Fruit fly (Drosophila melanogaster) whole organism, embryonic: ENCODE data around the gene AP-2mu.

Experiments used
- Atf6 ChIP-seq: fragments of 200-800 bp; sonication (Bioruptor generic); IDR thresholded peaks from 2 replicates; pipeline ENCODE4 v1.3.6; 2022; ENCODE audit warnings: missing biosample characterization, missing genetic modification characterization
- C15 ChIP-seq: fragments of 200-800 bp; sonication (Bioruptor generic); IDR thresholded peaks from 3 replicates; pipeline ENCODE4 v1.3.6; 2022; ENCODE audit warnings: missing biosample characterization, missing genetic modification characterization
- CG10274 ChIP-seq: fragments of 200-800 bp; sonication (Bioruptor generic); optimal IDR thresholded peaks from 3 replicates; lab custom pipeline; 2017; ENCODE audit warnings: missing biosample characterization, mild to moderate bottlenecking, missing genetic modification characterization
- CG11085 ChIP-seq: fragments of 200-800 bp; sonication (Bioruptor generic); IDR thresholded peaks from 2 replicates; pipeline ENCODE4 v1.3.6; 2022; ENCODE audit warnings: missing biosample characterization, missing genetic modification characterization
- CG12236 ChIP-seq: fragments of 200-800 bp; sonication (Bioruptor generic); optimal IDR thresholded peaks from 2 replicates; lab custom pipeline; 2016; ENCODE audit warnings: missing biosample characterization, missing genetic modification characterization
- CG14441 ChIP-seq: fragments of 200-800 bp; sonication (Bioruptor generic); IDR thresholded peaks from 2 replicates; pipeline ENCODE4 v1.3.6; 2022; ENCODE audit warnings: missing biosample characterization, missing genetic modification characterization
- CG16779 ChIP-seq: fragments of 200-800 bp; sonication (Bioruptor generic); IDR thresholded peaks from 2 replicates; pipeline ENCODE4 v1.3.6; 2022; ENCODE audit warnings: missing biosample characterization, missing genetic modification characterization
- CG30020 ChIP-seq: fragments of 200-800 bp; optimal IDR thresholded peaks from 2 replicates; lab custom pipeline; 2019; ENCODE audit warnings: missing biosample characterization, mild to moderate bottlenecking, missing genetic modification characterization, moderate library complexity
- CG31224 ChIP-seq: fragments of 200-800 bp; sonication (Bioruptor generic); IDR thresholded peaks from 2 replicates; pipeline ENCODE4 v1.3.6; 2022; ENCODE audit warnings: missing biosample characterization, missing genetic modification characterization
- CG3163 ChIP-seq: fragments of 200-800 bp; sonication (Bioruptor generic); optimal IDR thresholded peaks from 3 replicates; lab custom pipeline; 2016; ENCODE audit warnings: missing biosample characterization, missing genetic modification characterization
- CG4617 ChIP-seq: fragments of 200-800 bp; sonication (Bioruptor generic); optimal IDR thresholded peaks from 3 replicates; lab custom pipeline; 2016; ENCODE audit warnings: missing biosample characterization, missing genetic modification characterization, borderline replicate concordance
- CG6689 ChIP-seq: fragments of 200-800 bp; sonication (Bioruptor generic); IDR thresholded peaks from 2 replicates; pipeline ENCODE4 v1.3.6; 2022; ENCODE audit warnings: missing biosample characterization, missing genetic modification characterization
- CG8944 ChIP-seq: fragments of 200-800 bp; sonication (Bioruptor generic); optimal IDR thresholded peaks from 3 replicates; lab custom pipeline; 2016; ENCODE audit warnings: missing biosample characterization, missing genetic modification characterization
- CG9876 ChIP-seq: fragments of 200-800 bp; sonication (Bioruptor generic); optimal IDR thresholded peaks from 2 replicates; lab custom pipeline; 2016; ENCODE audit warnings: missing biosample characterization, missing genetic modification characterization
- CG9932 ChIP-seq: fragments of 200-800 bp; sonication (Bioruptor generic); IDR thresholded peaks from 2 replicates; pipeline ENCODE4 v1.3.6; 2022; ENCODE audit warnings: missing biosample characterization, missing genetic modification characterization
- Camta ChIP-seq: fragments of 200-800 bp; sonication (Bioruptor generic); optimal IDR thresholded peaks from 2 replicates; lab custom pipeline; 2016; ENCODE audit warnings: missing biosample characterization, missing genetic modification characterization
- CoRest ChIP-seq: fragments of 200-800 bp; sonication (Bioruptor generic); optimal IDR thresholded peaks from 3 replicates; lab custom pipeline; 2018; ENCODE audit warnings: missing biosample characterization, mild to moderate bottlenecking, missing genetic modification characterization, moderate library complexity
- Dll ChIP-seq: fragments of 200-800 bp; sonication (Bioruptor generic); IDR thresholded peaks from 4 replicates; pipeline ENCODE4 v1.3.6; 2022; ENCODE audit warnings: missing biosample characterization, missing genetic modification characterization; ENCODE audit not compliant: partially characterized antibody
- E2f1 ChIP-seq: fragments of 200-800 bp; sonication (Bioruptor generic); IDR thresholded peaks from 2 replicates; pipeline ENCODE4 v1.3.6; 2022; ENCODE audit warnings: missing biosample characterization, missing genetic modification characterization
- GATAe ChIP-seq: fragments of 200-800 bp; sonication (Bioruptor generic); conservative IDR thresholded peaks from 2 replicates; pipeline ENCODE4 v1.3.6; 2022; ENCODE audit warnings: missing biosample characterization, missing genetic modification characterization
- HHEX ChIP-seq: fragments of 200-800 bp; sonication (Bioruptor generic); optimal IDR thresholded peaks from 3 replicates; lab custom pipeline; 2017; ENCODE audit warnings: missing biosample characterization, mild to moderate bottlenecking, missing genetic modification characterization, missing genetic modification reagents
- Hmr ChIP-seq: fragments of 200-800 bp; sonication (Bioruptor generic); optimal IDR thresholded peaks from 3 replicates; lab custom pipeline; 2017; ENCODE audit warnings: mild to moderate bottlenecking, missing biosample characterization, missing genetic modification reagents, missing genetic modification characterization
- Optix ChIP-seq: fragments of 200-800 bp; sonication (Bioruptor generic); IDR thresholded peaks from 3 replicates; pipeline ENCODE4 v1.3.6; 2022; ENCODE audit warnings: missing biosample characterization, missing genetic modification characterization
- Six4 ChIP-seq: fragments of 200-800 bp; sonication (Bioruptor generic); optimal IDR thresholded peaks from 2 replicates; lab custom pipeline; 2016; ENCODE audit warnings: missing biosample characterization, missing genetic modification characterization
- Sry-β ChIP-seq: fragments of 200-800 bp; sonication (Bioruptor generic); optimal IDR thresholded peaks from 2 replicates; lab custom pipeline; 2018; ENCODE audit warnings: missing biosample characterization, mild to moderate bottlenecking, missing genetic modification characterization, moderate library complexity
- Usf ChIP-seq: fragments of 200-800 bp; sonication (Bioruptor generic); optimal IDR thresholded peaks from 2 replicates; lab custom pipeline; 2017; ENCODE audit warnings: missing genotype, missing biosample characterization, missing genetic modification characterization
- ato ChIP-seq: fragments of 200-800 bp; sonication (Bioruptor generic); IDR thresholded peaks from 2 replicates; pipeline ENCODE4 v1.3.6; 2022; ENCODE audit warnings: missing biosample characterization, missing genetic modification characterization; ENCODE audit not compliant: partially characterized antibody
- bab2 ChIP-seq: fragments of 200-800 bp; sonication (Bioruptor generic); optimal IDR thresholded peaks from 2 replicates; lab custom pipeline; 2016; ENCODE audit warnings: missing biosample characterization, missing genetic modification characterization
- cato ChIP-seq: fragments of 200-800 bp; sonication (Bioruptor generic); optimal IDR thresholded peaks from 2 replicates; lab custom pipeline; 2016; ENCODE audit warnings: missing biosample characterization, missing genetic modification characterization, borderline replicate concordance
- chm ChIP-seq: fragments of 200-800 bp; sonication (Bioruptor generic); IDR thresholded peaks from 2 replicates; pipeline ENCODE4 v1.3.6; 2022; ENCODE audit warnings: missing biosample characterization, missing genetic modification characterization
- corto ChIP-seq: fragments of 200-800 bp; sonication (Bioruptor generic); optimal IDR thresholded peaks from 2 replicates; lab custom pipeline; 2016; ENCODE audit warnings: missing biosample characterization, mild to moderate bottlenecking, missing genetic modification characterization, moderate library complexity
- disco-r ChIP-seq: fragments of 200-800 bp; sonication (Bioruptor generic); optimal IDR thresholded peaks from 2 replicates; lab custom pipeline; 2016; ENCODE audit warnings: missing biosample characterization, missing genetic modification characterization
- gce ChIP-seq: fragments of 200-800 bp; sonication (Bioruptor generic); IDR thresholded peaks from 3 replicates; pipeline ENCODE4 v1.3.6; 2022; ENCODE audit warnings: missing biosample characterization, missing genetic modification characterization
- gfzf ChIP-seq: fragments of 200-800 bp; sonication (Bioruptor generic); optimal IDR thresholded peaks from 2 replicates; lab custom pipeline; 2016; ENCODE audit warnings: missing biosample characterization, mild to moderate bottlenecking, missing genetic modification characterization, moderate library complexity
- gro ChIP-seq: fragments of 200-800 bp; sonication (Bioruptor generic); optimal IDR thresholded peaks from 2 replicates; lab custom pipeline; 2016; ENCODE audit warnings: missing biosample characterization, missing genetic modification characterization
- gsb ChIP-seq: fragments of 200-800 bp; sonication (Bioruptor generic); IDR thresholded peaks from 2 replicates; pipeline ENCODE4 v1.3.6; 2022; ENCODE audit warnings: missing biosample characterization, missing genetic modification characterization
- her ChIP-seq: fragments of 200-800 bp; sonication (Bioruptor generic); optimal IDR thresholded peaks from 2 replicates; lab custom pipeline; 2016; ENCODE audit warnings: missing biosample characterization, missing genetic modification characterization
- kah ChIP-seq: fragments of 200-800 bp; sonication (Bioruptor generic); optimal IDR thresholded peaks from 2 replicates; lab custom pipeline; 2018; ENCODE audit warnings: missing biosample characterization, mild to moderate bottlenecking, missing genetic modification characterization
- lov ChIP-seq, 2 experiments: fragments of 200-800 bp in 1 of 2; fragments of >200 bp in 1 of 2; sonication (Bioruptor generic) in 1 of 2; IDR thresholded peaks in 1 of 2; optimal IDR thresholded peaks in 1 of 2; 2 replicates in 1 of 2; 3 replicates in 1 of 2; pipeline versions ENCODE4 v1.3.6 to Lab custom; 2017 to 2022; ENCODE audit warnings: missing biosample characterization in 1 of 2, missing genetic modification characterization in 1 of 2
- maf-S ChIP-seq: fragments of 200-800 bp; sonication (Bioruptor generic); optimal IDR thresholded peaks from 2 replicates; lab custom pipeline; 2016; ENCODE audit warnings: missing biosample characterization, missing genetic modification characterization
- nerfin-1 ChIP-seq: fragments of 200-800 bp; sonication (Bioruptor generic); optimal IDR thresholded peaks from 3 replicates; lab custom pipeline; 2019; ENCODE audit warnings: missing biosample characterization, mild to moderate bottlenecking, missing genetic modification characterization, moderate library complexity
- otp ChIP-seq: fragments of 200-800 bp; sonication (Bioruptor generic); IDR thresholded peaks from 3 replicates; pipeline ENCODE4, ENCODE4 v1.3.6; 2022; ENCODE audit warnings: missing biosample characterization, missing genetic modification characterization
- pb ChIP-seq: fragments of 200-800 bp; sonication (Bioruptor generic); optimal IDR thresholded peaks from 3 replicates; lab custom pipeline; 2016; ENCODE audit warnings: missing biosample characterization, missing genetic modification characterization
- row ChIP-seq: fragments of 200-800 bp; sonication (Bioruptor generic); IDR thresholded peaks from 3 replicates; pipeline ENCODE4 v1.3.6; 2022; ENCODE audit warnings: missing biosample characterization, missing genetic modification characterization
- sc ChIP-seq, 3 experiments: fragments of >200 bp in 2 of 3; fragments of 200-800 bp in 1 of 3; sonication (Bioruptor generic) in 1 of 3; optimal IDR thresholded peaks; 2 replicates in 2 of 3; 3 replicates in 1 of 3; lab custom pipeline; 2017; ENCODE audit warnings: mild to moderate bottlenecking in 1 of 3, missing biosample characterization in 1 of 3, missing genetic modification characterization in 1 of 3, missing genetic modification reagents in 1 of 3
- seq ChIP-seq: fragments of 200-800 bp; sonication (Bioruptor generic); IDR thresholded peaks from 2 replicates; pipeline ENCODE4 v1.3.6; 2022; ENCODE audit warnings: missing biosample characterization, missing genetic modification characterization
- sisA ChIP-seq: fragments of 200-800 bp; sonication (Bioruptor generic); IDR thresholded peaks from 2 replicates; pipeline ENCODE4 v1.3.6; 2022; ENCODE audit warnings: missing biosample characterization, missing genetic modification characterization
- so ChIP-seq: fragments of 200-800 bp; sonication (Bioruptor generic); IDR thresholded peaks from 3 replicates; pipeline ENCODE4 v1.3.6; 2022; ENCODE audit warnings: missing biosample characterization, missing genetic modification characterization
- sug ChIP-seq: fragments of 200-800 bp; optimal IDR thresholded peaks from 2 replicates; lab custom pipeline; 2019; ENCODE audit warnings: missing biosample characterization, mild to moderate bottlenecking, missing genetic modification characterization, moderate library complexity

AP-2mu gene

dm6 chr3R:22447195-22447873 lies 14.9 kb upstream of the AP-2mu start, which contains the start of gene CG34288 (continued):
- TF ChIP-seq nerfin-1 (tag; lab: Kevin White, UChicago) (no peak), CG6689 (GFP tag; lab: Robert Waterston, UW) (no peak), CG11085 (GFP tag; lab: Robert Waterston, UW) (peak; percentile 63), maf-S (peak; percentile 4), CG4617 (GFP tag; lab: Kevin White, UChicago) (no peak), CG3163 (GFP tag; lab: Kevin White, UChicago) (peak; percentile 26), Dll (GFP tag; lab: Robert Waterston, UW) (peak; percentile 59; the same call in 2 of the 4 replicates), Camta (GFP tag; lab: Kevin White, UChicago) (no peak), lov (optimal IDR thresholded peaks at IDR 0.05; lab: Kevin White, UChicago) (no peak), lov (GFP tag; IDR thresholded peaks at IDR 0.05; lab: Robert Waterston, UW) (no peak), gsb (GFP tag; lab: Robert Waterston, UW) (no peak), Atf6 (GFP tag; lab: Robert Waterston, UW) (peak; percentile 68; the same call in 1 of the 2 replicates), HHEX (GFP tag; lab: Kevin White, UChicago) (peak; percentile 35), cato (GFP tag; lab: Kevin White, UChicago) (no peak), gce (GFP tag; lab: Robert Waterston, UW) (0 out of 3 replicates have a peak, but pooled peaks have one; percentile 9), CG9876 (GFP tag; lab: Kevin White, UChicago) (no peak), corto (GFP tag; lab: Kevin White, UChicago) (peak; percentile 78), her (GFP tag; lab: Kevin White, UChicago) (peak; percentile 40), pb (GFP tag; lab: Kevin White, UChicago) (peak; percentile 15), GATAe (GFP tag; lab: Robert Waterston, UW) (peak; percentile 95), so (GFP tag; lab: Robert Waterston, UW) (0 out of 3 replicates have a peak, but pooled peaks have one; percentile 7), Sry-β (GFP tag; lab: Kevin White, UChicago) (no peak), seq (GFP tag; lab: Robert Waterston, UW) (no peak), CG30020 (tag; lab: Kevin White, UChicago) (no peak), CG12236 (GFP tag; lab: Kevin White, UChicago) (no peak), ato (GFP tag; lab: Robert Waterston, UW) (no peak), row (GFP tag; lab: Robert Waterston, UW) (peak; percentile 93), sc (optimal IDR thresholded peaks at IDR 0.05; lab: Kevin White, UChicago) (no peak), sc (GFP tag; optimal IDR thresholded peaks at IDR 0.05; lab: Kevin White, UChicago) (no peak), otp (GFP tag; lab: Robert Waterston, UW) (peak; percentile 77), CG14441 (GFP tag; lab: Robert Waterston, UW) (peak; percentile 55), CG16779 (peak; percentile 80), chm (peak; percentile 13; the same call in 1 of the 2 replicates), gro (GFP tag; lab: Kevin White, UChicago) (peak; percentile 76), gfzf (no peak), Optix (GFP tag; lab: Robert Waterston, UW) (0 out of 3 replicates have a peak, but pooled peaks have one; percentile 29), Six4 (GFP tag; lab: Kevin White, UChicago) (no peak), CG31224 (GFP tag; lab: Robert Waterston, UW) (no peak), E2f1 (GFP tag; lab: Robert Waterston, UW) (peak; percentile 66), kah (GFP tag; lab: Kevin White, UChicago) (no peak), bab2 (peak; percentile 14), CG8944 (GFP tag; lab: Kevin White, UChicago) (no peak), disco-r (no peak), sisA (GFP tag; lab: Robert Waterston, UW) (peak; percentile 51; the same call in 1 of the 2 replicates), C15 (GFP tag; lab: Robert Waterston, UW) (peak; percentile 9; the same call in 1 of the 3 replicates), sug (peak; percentile 89), Usf (no peak), CG9932 (GFP tag; lab: Robert Waterston, UW) (peak; percentile 48), CG10274 (GFP tag; lab: Kevin White, UChicago) (peak; percentile 99), CoRest (tag; lab: Kevin White, UChicago) (no peak), Hmr (GFP tag; lab: Kevin White, UChicago) (no peak)
